Fruit fly (Drosophila melanogaster) whole organism, adult: Measurements from ENCODE around the gene Orct.

Experiments used
- CG33017 ChIP-seq: fragments of 200-800 bp; sonication (Bioruptor generic); optimal IDR thresholded peaks from 2 replicates; lab custom pipeline; 2018; ENCODE audit warnings: missing biosample characterization, mild to moderate bottlenecking, missing genetic modification characterization, moderate library complexity
- CG5204 ChIP-seq: fragments of 200-800 bp; sonication (Bioruptor generic); optimal IDR thresholded peaks from 2 replicates; lab custom pipeline; 2016; ENCODE audit warnings: missing biosample characterization, missing genetic modification characterization
- Mnt ChIP-seq: fragments of 200-800 bp; sonication (Bioruptor generic); optimal IDR thresholded peaks from 2 replicates; lab custom pipeline; 2016; ENCODE audit warnings: missing biosample characterization, mild to moderate bottlenecking, missing genetic modification characterization
- bab1 ChIP-seq: fragments of 200-800 bp; sonication (Bioruptor generic); optimal IDR thresholded peaks from 3 replicates; lab custom pipeline; 2019; ENCODE audit warnings: missing biosample characterization, mild to moderate bottlenecking, missing genetic modification characterization, moderate library complexity
- cic ChIP-seq: fragments of 200-800 bp; sonication (Bioruptor generic); optimal IDR thresholded peaks from 2 replicates; lab custom pipeline; 2017; ENCODE audit warnings: missing biosample characterization, mild to moderate bottlenecking, missing genetic modification characterization, moderate library complexity
- cnc ChIP-seq, 2 experiments: fragments of >200 bp; optimal IDR thresholded peaks; 2 replicates each; lab custom pipeline; 2017
- kay ChIP-seq: fragments of 200-800 bp; sonication (Bioruptor generic); peaks from one replicate; lab custom pipeline; 2016; ENCODE audit warnings: missing biosample characterization, missing genetic modification characterization, borderline replicate concordance
- ovo ChIP-seq: fragments of 200-800 bp; sonication (Bioruptor generic); optimal IDR thresholded peaks from 2 replicates; lab custom pipeline; 2016; ENCODE audit warnings: missing biosample characterization, missing genetic modification characterization
- toe ChIP-seq: fragments of 200-800 bp; sonication (Bioruptor generic); optimal IDR thresholded peaks from 2 replicates; lab custom pipeline; 2016; ENCODE audit warnings: missing biosample characterization, missing genetic modification characterization

DNA sequence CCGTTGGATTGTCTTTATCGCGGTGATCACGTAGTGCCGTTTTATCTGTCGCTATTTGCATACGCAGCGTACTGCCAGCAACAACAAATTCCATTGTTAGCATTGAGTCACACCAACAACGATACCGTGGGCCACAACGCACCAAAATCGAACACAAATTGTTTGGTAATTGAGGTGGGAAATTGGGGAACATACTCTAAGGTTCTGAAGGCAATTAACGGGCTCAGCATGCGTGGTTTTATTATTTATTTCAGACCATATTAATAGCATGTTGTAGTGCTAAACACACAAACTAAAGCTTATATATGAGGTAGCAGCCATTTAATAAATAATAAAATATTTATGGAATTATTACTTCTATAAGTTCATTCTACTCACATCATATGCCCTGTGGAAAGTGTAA lies 22.5 kb downstream of the Orct start:
- TF ChIP-seq cic (GFP tag; lab: Kevin White, UChicago) (peak; percentile 39), CG5204 (GFP tag; lab: Kevin White, UChicago) (peak; percentile 2), toe (GFP tag; lab: Kevin White, UChicago) (no peak), kay (GFP tag; lab: Kevin White, UChicago) (peak; percentile 81), bab1 (no peak), cnc (optimal IDR thresholded peaks at IDR 0.05; lab: Kevin White, UChicago) (no peak), Mnt (peak; percentile 11), ovo (GFP tag; lab: Kevin White, UChicago) (no peak), CG33017 (tag; lab: Kevin White, UChicago) (no peak)
